Worm (Caenorhabditis elegans): ENCODE measurements around the gene C56G2.15.
A peak's percentile ranks its signal among the peaks of the same experiment; 100 is the strongest.

DNA sequence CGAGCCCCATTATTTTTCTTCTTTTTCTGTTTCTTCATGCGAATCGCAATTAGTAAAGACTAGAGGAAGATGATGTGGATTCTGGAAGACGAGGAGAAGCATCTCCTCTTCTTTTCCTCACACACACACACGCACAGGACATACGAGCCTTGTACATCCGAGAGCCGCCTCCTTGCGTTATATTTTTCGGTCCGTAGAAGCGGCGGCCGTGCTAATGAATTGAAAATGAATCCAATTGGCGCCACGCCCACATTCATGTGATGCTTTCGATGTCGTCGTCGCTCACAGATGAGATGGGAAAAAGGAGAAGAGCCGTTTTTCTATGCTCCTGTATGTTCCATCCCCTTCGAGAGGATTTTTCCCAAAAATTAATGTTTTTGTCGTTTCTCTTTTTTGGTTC is 16.3 kb downstream of the C56G2.15 start:
- no peak for TF ChIP-seq lin-13 (GFP tag; optimal IDR thresholded peaks at IDR 0.05)
- TF ChIP-seq mdl-1 (tag; optimal IDR thresholded peaks at IDR 0.05), result no peak
- no peak for TF ChIP-seq skn-1 (tag; optimal IDR thresholded peaks at IDR 0.05)
- no peak for TF ChIP-seq nhr-77 (tag; optimal IDR thresholded peaks at IDR 0.05)
- TF ChIP-seq nhr-129 (tag; optimal IDR thresholded peaks at IDR 0.05), result peak; percentile 24
- no peak for TF ChIP-seq unc-62 (GFP tag; optimal IDR thresholded peaks at IDR 0.05)
